Worm (Caenorhabditis elegans) whole organism, mixed stage, embryonic: ENCODE data around the gene pcp-2.

Source experiments
- blmp-1 ChIP-seq: fragments of 150-350 bp; optimal IDR thresholded peaks from 2 replicates; lab custom pipeline; 2014; ENCODE audit warnings: missing biosample characterization, missing genetic modification characterization
- ceh-43 ChIP-seq: fragments of 200-800 bp; sonication (Bioruptor generic); optimal IDR thresholded peaks from 2 replicates; lab custom pipeline; 2018; ENCODE audit warnings: mild to moderate bottlenecking, missing genetic modification characterization, moderate library complexity, missing compliant biosample characterization
- flh-1 ChIP-seq: fragments of 200-800 bp; sonication (Bioruptor generic); optimal IDR thresholded peaks from 2 replicates; lab custom pipeline; 2018; ENCODE audit warnings: mild to moderate bottlenecking, missing genetic modification characterization, moderate library complexity, missing compliant biosample characterization
- hlh-1 ChIP-seq: fragments of 150-350 bp; optimal IDR thresholded peaks from 2 replicates; lab custom pipeline; 2014; ENCODE audit warnings: missing biosample characterization, missing genetic modification reagents, missing genetic modification characterization
- nhr-12 ChIP-seq: fragments of 150-350 bp; optimal IDR thresholded peaks from 2 replicates; lab custom pipeline; 2014; ENCODE audit warnings: missing biosample characterization, missing genetic modification characterization
- pha-4 ChIP-seq: fragments of 150-350 bp; optimal IDR thresholded peaks from 2 replicates; lab custom pipeline; 2018; ENCODE audit warnings: missing biosample characterization, missing genetic modification reagents, missing genetic modification characterization
- unc-120 ChIP-seq: sonication (generic microtip); optimal IDR thresholded peaks from 2 replicates; lab custom pipeline; 2017; ENCODE audit warnings: missing genetic modification characterization, missing compliant biosample characterization; ENCODE audit not compliant: poor library complexity, severe bottlenecking
- unc-62 ChIP-seq: fragments of 150-350 bp; optimal IDR thresholded peaks from 2 replicates; lab custom pipeline; 2014; ENCODE audit warnings: missing biosample characterization, missing genetic modification reagents, missing genetic modification characterization

- TF ChIP-seq hlh-1 (tag; lab: Kevin White, UChicago) = no peak
- TF ChIP-seq pha-4 (tag; lab: Kevin White, UChicago) = no peak
- no peak for TF ChIP-seq unc-120
- no peak for TF ChIP-seq unc-62 (GFP tag; lab: Kevin White, UChicago)
- TF ChIP-seq nhr-12 (tag; lab: Kevin White, UChicago) = no peak
- TF ChIP-seq flh-1 (GFP tag; lab: Kevin White, UChicago) = no peak
- TF ChIP-seq blmp-1 (tag; lab: Kevin White, UChicago) = no peak
- no peak for TF ChIP-seq ceh-43
Measured at ce11 chrIV:9159863-9160262, 5.1 kb downstream of the pcp-2 start.
